Worm (Caenorhabditis elegans) whole organism, mixed stage, embryonic: ENCODE results near the gene rpl-11.1.
A peak's percentile ranks its signal among the peaks of the same experiment; 100 is the strongest.

Source experiments
- M03D4.4 ChIP-seq: sonication (generic microtip); optimal IDR thresholded peaks from 2 replicates; lab custom pipeline; 2017; ENCODE audit warnings: mild to moderate bottlenecking, missing genetic modification characterization, missing compliant biosample characterization
- bed-3 ChIP-seq: fragments of 200-800 bp; sonication (Bioruptor generic); optimal IDR thresholded peaks from 3 replicates; lab custom pipeline; 2018; ENCODE audit warnings: mild to moderate bottlenecking, missing genetic modification characterization, moderate library complexity, missing compliant biosample characterization
- blmp-1 ChIP-seq: fragments of 150-350 bp; optimal IDR thresholded peaks from 2 replicates; lab custom pipeline; 2014; ENCODE audit warnings: missing biosample characterization, missing genetic modification characterization
- ceh-39 ChIP-seq: fragments of 150-350 bp; optimal IDR thresholded peaks from 2 replicates; lab custom pipeline; 2014; ENCODE audit warnings: missing biosample characterization, missing genetic modification characterization
- ceh-43 ChIP-seq: fragments of 200-800 bp; sonication (Bioruptor generic); optimal IDR thresholded peaks from 2 replicates; lab custom pipeline; 2018; ENCODE audit warnings: mild to moderate bottlenecking, missing genetic modification characterization, moderate library complexity, missing compliant biosample characterization
- ceh-83 ChIP-seq: fragments of 200-800 bp; sonication (Bioruptor generic); optimal IDR thresholded peaks from 2 replicates; lab custom pipeline; 2018; ENCODE audit warnings: mild to moderate bottlenecking, missing genetic modification characterization, missing compliant biosample characterization
- ces-1 ChIP-seq: fragments of 150-350 bp; optimal IDR thresholded peaks from 2 replicates; lab custom pipeline; 2014; ENCODE audit warnings: missing biosample characterization, missing genetic modification reagents, missing genetic modification characterization
- cnd-1 ChIP-seq: fragments of 200-800 bp; sonication (Bioruptor generic); optimal IDR thresholded peaks from 2 replicates; lab custom pipeline; 2018; ENCODE audit warnings: mild to moderate bottlenecking, missing genetic modification characterization, missing compliant biosample characterization
- drap-1 ChIP-seq: fragments of 200-800 bp; sonication (Bioruptor generic); optimal IDR thresholded peaks from 3 replicates; lab custom pipeline; 2018; ENCODE audit warnings: mild to moderate bottlenecking, missing genetic modification characterization, missing compliant biosample characterization
- elt-3 ChIP-seq: fragments of 150-350 bp; optimal IDR thresholded peaks from 2 replicates; lab custom pipeline; 2014; ENCODE audit warnings: missing biosample characterization, missing genetic modification characterization
- flh-1 ChIP-seq: fragments of 200-800 bp; sonication (Bioruptor generic); optimal IDR thresholded peaks from 2 replicates; lab custom pipeline; 2018; ENCODE audit warnings: mild to moderate bottlenecking, missing genetic modification characterization, moderate library complexity, missing compliant biosample characterization
- ham-2 ChIP-seq: fragments of 200-800 bp; sonication (Bioruptor generic); optimal IDR thresholded peaks from 2 replicates; lab custom pipeline; 2018; ENCODE audit warnings: mild to moderate bottlenecking, missing genetic modification characterization, missing compliant biosample characterization
- hlh-1 ChIP-seq: fragments of 150-350 bp; optimal IDR thresholded peaks from 2 replicates; lab custom pipeline; 2014; ENCODE audit warnings: missing biosample characterization, missing genetic modification reagents, missing genetic modification characterization
- lin-13 ChIP-seq: fragments of 150-350 bp; optimal IDR thresholded peaks from 2 replicates; lab custom pipeline; 2014; ENCODE audit warnings: missing biosample characterization, missing genetic modification characterization
- lin-32 ChIP-seq: fragments of 200-800 bp; sonication (Bioruptor generic); optimal IDR thresholded peaks from 2 replicates; lab custom pipeline; 2018; ENCODE audit warnings: mild to moderate bottlenecking, missing genetic modification characterization, missing compliant biosample characterization
- lsy-2 ChIP-seq: fragments of 150-350 bp; optimal IDR thresholded peaks from 2 replicates; lab custom pipeline; 2014; ENCODE audit warnings: missing biosample characterization, missing genetic modification characterization
- mab-5 ChIP-seq: fragments of 150-350 bp; optimal IDR thresholded peaks from 2 replicates; lab custom pipeline; 2014; ENCODE audit warnings: missing biosample characterization, missing genetic modification characterization
- mep-1 ChIP-seq: fragments of 150-350 bp; optimal IDR thresholded peaks from 2 replicates; lab custom pipeline; 2017; ENCODE audit warnings: missing biosample characterization, missing genetic modification reagents, missing genetic modification characterization, inconsistent platforms
- mls-2 ChIP-seq: sonication (generic microtip); optimal IDR thresholded peaks from 2 replicates; lab custom pipeline; 2016; ENCODE audit warnings: mild to moderate bottlenecking, missing genetic modification characterization, moderate library complexity, missing compliant biosample characterization
- nhr-2 ChIP-seq: fragments of 150-350 bp; optimal IDR thresholded peaks from 2 replicates; lab custom pipeline; 2014; ENCODE audit warnings: missing biosample characterization, missing genetic modification characterization
- nhr-237 ChIP-seq: fragments of 150-350 bp; optimal IDR thresholded peaks from 2 replicates; lab custom pipeline; 2014; ENCODE audit warnings: missing biosample characterization, missing genetic modification characterization
- nhr-28 ChIP-seq: fragments of 150-350 bp; optimal IDR thresholded peaks from 2 replicates; lab custom pipeline; 2014; ENCODE audit warnings: missing biosample characterization, missing genetic modification characterization
- nhr-76 ChIP-seq: sonication (generic microtip); optimal IDR thresholded peaks from 2 replicates; lab custom pipeline; 2017; ENCODE audit warnings: missing biosample characterization, missing genetic modification characterization
- pha-4 ChIP-seq: fragments of 150-350 bp; optimal IDR thresholded peaks from 2 replicates; lab custom pipeline; 2018; ENCODE audit warnings: missing biosample characterization, missing genetic modification reagents, missing genetic modification characterization
- sem-2 ChIP-seq: fragments of 200-800 bp; sonication (Bioruptor generic); optimal IDR thresholded peaks from 2 replicates; lab custom pipeline; 2018; ENCODE audit warnings: mild to moderate bottlenecking, missing genetic modification characterization, missing compliant biosample characterization
- snpc-4 ChIP-seq: fragments of 150-350 bp; optimal IDR thresholded peaks from 2 replicates; lab custom pipeline; 2014; ENCODE audit warnings: missing biosample characterization, missing genetic modification characterization
- sptf-1 ChIP-seq: sonication (generic microtip); optimal IDR thresholded peaks from 2 replicates; lab custom pipeline; 2017; ENCODE audit warnings: mild to moderate bottlenecking, missing genetic modification characterization, moderate library complexity, missing compliant biosample characterization
- tbx-8 ChIP-seq: fragments of 200-800 bp; sonication (Bioruptor generic); optimal IDR thresholded peaks from 2 replicates; lab custom pipeline; 2018; ENCODE audit warnings: mild to moderate bottlenecking, missing genetic modification characterization, moderate library complexity, missing compliant biosample characterization
- unc-120 ChIP-seq: sonication (generic microtip); optimal IDR thresholded peaks from 2 replicates; lab custom pipeline; 2017; ENCODE audit warnings: missing genetic modification characterization, missing compliant biosample characterization; ENCODE audit not compliant: poor library complexity, severe bottlenecking
- unc-39 ChIP-seq: fragments of 150-350 bp; optimal IDR thresholded peaks from 2 replicates; lab custom pipeline; 2014; ENCODE audit warnings: missing biosample characterization, missing genetic modification characterization
- unc-62 ChIP-seq: fragments of 150-350 bp; optimal IDR thresholded peaks from 2 replicates; lab custom pipeline; 2014; ENCODE audit warnings: missing biosample characterization, missing genetic modification reagents, missing genetic modification characterization
- zip-8 ChIP-seq: fragments of 150-350 bp; optimal IDR thresholded peaks from 2 replicates; lab custom pipeline; 2014; ENCODE audit warnings: missing biosample characterization, missing genetic modification characterization
- ztf-11 ChIP-seq: fragments of 150-350 bp; optimal IDR thresholded peaks from 2 replicates; lab custom pipeline; 2014; ENCODE audit warnings: missing biosample characterization, missing genetic modification characterization

rpl-11.1 gene

DNA sequence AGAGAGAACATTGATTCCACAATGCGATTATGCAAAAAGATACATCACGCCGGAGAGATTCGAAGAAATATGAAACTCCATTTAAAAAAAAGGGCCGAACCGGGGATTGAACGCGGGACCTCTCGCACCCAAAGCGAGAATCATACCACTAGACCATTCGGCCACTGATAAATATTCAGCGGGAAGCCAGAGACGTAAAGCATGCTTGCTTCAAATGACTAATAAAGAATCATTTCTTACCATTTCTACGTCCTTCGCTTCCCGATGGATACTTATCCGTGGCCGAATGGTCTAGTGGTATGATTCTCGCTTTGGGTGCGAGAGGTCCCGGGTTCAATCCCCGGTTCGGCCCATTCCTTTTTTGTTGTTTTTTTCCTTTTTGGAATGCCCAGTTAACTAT lies 2.4 kb upstream of the rpl-11.1 start:
- TF ChIP-seq lin-13 (tag; lab: Kevin White, UChicago) (no peak), nhr-76 (no peak), elt-3 (tag; lab: Kevin White, UChicago) (no peak), ham-2 (GFP tag; lab: Kevin White, UChicago) (no peak), ceh-83 (GFP tag; lab: Kevin White, UChicago) (no peak), unc-39 (tag; lab: Kevin White, UChicago) (no peak), bed-3 (GFP tag; lab: Kevin White, UChicago) (no peak), ztf-11 (tag; lab: Kevin White, UChicago) (no peak), ceh-43 (no peak), unc-62 (no peak), lin-32 (GFP tag; lab: Kevin White, UChicago) (no peak), zip-8 (no peak), M03D4.4 (tag; lab: Kevin White, UChicago) (no peak), lsy-2 (tag; lab: Kevin White, UChicago) (no peak), nhr-237 (tag; lab: Kevin White, UChicago) (no peak), snpc-4 (tag; lab: Kevin White, UChicago) (no peak), mep-1 (tag; lab: Kevin White, UChicago) (no peak)

DNA sequence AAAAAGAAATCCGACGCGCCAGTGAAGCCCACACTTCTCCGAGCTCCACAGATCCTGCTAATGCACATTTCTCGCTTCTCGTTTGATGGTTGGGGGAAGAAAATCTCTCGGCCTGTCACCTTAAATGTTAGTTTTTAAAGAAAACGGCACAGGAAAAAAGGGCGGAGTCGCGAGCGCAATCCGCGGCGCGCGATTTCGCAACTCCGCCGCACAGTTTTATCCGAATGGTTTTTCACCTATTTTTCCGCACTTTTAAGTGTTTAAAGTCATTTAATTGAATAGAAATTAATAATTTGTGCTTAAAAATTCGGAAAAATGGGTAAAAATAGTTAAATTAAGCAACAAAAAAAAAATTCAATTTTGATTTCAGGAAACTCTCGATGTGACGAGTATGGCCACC lies 1.8 kb upstream of the rpl-11.1 start:
- TF ChIP-seq flh-1 (GFP tag; lab: Kevin White, UChicago) = peak; percentile 33
- no peak for TF ChIP-seq pha-4 (tag; lab: Kevin White, UChicago)
- TF ChIP-seq unc-120 (tag; lab: Kevin White, UChicago) = peak; percentile 28
- TF ChIP-seq sptf-1 (tag; lab: Kevin White, UChicago) = peak; percentile 86
- TF ChIP-seq ham-2 (GFP tag; lab: Kevin White, UChicago) = no peak
- no peak for TF ChIP-seq nhr-237 (tag; lab: Kevin White, UChicago)
- peak; percentile 40 for TF ChIP-seq bed-3 (GFP tag; lab: Kevin White, UChicago)
- no peak for TF ChIP-seq lin-32 (GFP tag; lab: Kevin White, UChicago)
- peak; percentile 80 for TF ChIP-seq M03D4.4 (tag; lab: Kevin White, UChicago)
- no peak for TF ChIP-seq unc-62
- peak; percentile 28 for TF ChIP-seq sem-2 (GFP tag; lab: Kevin White, UChicago)
- peak; percentile 74 for TF ChIP-seq mls-2
- TF ChIP-seq hlh-1 (tag; lab: Kevin White, UChicago) = peak; percentile 27
- peak; percentile 1 for TF ChIP-seq tbx-8 (GFP tag; lab: Kevin White, UChicago)
- peak; percentile 82 for TF ChIP-seq ceh-43
- TF ChIP-seq snpc-4 (tag; lab: Kevin White, UChicago) = no peak
- TF ChIP-seq drap-1 (GFP tag; lab: Kevin White, UChicago) = peak; percentile 42
- peak; percentile 69 for TF ChIP-seq ceh-83 (GFP tag; lab: Kevin White, UChicago)
- peak; percentile 31 for TF ChIP-seq cnd-1 (tag; lab: Kevin White, UChicago)

DNA sequence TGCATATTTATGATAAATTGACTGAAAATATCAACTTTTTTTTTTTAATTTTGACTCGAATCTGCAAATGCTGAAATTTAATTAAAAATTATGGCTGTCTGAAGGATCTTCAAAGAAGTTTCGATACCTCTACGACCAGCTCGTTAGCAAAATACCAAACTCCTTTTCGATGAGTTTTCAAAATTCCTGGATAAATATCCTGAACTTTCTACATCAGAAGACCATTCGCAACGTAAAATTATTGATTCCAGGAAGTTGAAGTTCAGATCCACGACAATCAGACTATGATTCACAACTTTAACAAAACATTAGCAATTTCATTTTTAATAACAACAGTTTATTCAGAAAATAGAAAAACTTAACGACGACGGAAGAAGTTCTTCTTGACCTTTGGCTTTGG lies 853 bp downstream of the rpl-11.1 start:
- TF ChIP-seq ces-1 (GFP tag; lab: Kevin White, UChicago) (no peak), unc-39 (tag; lab: Kevin White, UChicago) (no peak), sptf-1 (tag; lab: Kevin White, UChicago) (no peak), nhr-237 (tag; lab: Kevin White, UChicago) (no peak), ceh-83 (GFP tag; lab: Kevin White, UChicago) (no peak), drap-1 (GFP tag; lab: Kevin White, UChicago) (no peak), ceh-39 (tag; lab: Kevin White, UChicago) (no peak), mab-5 (tag; lab: Kevin White, UChicago) (no peak), ceh-43 (no peak), blmp-1 (no peak), ztf-11 (tag; lab: Kevin White, UChicago) (no peak), unc-120 (tag; lab: Kevin White, UChicago) (no peak), nhr-2 (no peak)

DNA sequence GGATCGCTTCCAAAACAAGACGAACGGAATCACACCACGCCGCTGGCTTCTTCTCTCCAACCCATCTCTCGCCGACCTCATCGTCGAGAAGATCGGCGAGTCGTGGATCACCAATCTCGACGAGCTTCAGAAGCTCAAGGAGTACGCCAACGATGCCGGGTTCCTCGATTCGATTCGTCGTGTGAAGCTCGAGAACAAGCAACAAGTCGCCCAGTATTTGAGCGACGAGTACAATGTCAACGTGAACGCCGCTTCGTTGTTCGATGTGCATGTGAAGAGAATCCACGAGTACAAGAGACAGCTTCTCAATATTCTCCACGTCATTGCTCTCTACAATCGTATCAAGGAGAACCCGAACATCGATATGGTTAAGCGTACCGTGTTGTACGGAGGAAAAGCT lies 2.2 kb downstream of the rpl-11.1 start:
- TF ChIP-seq ceh-43 (no peak), mls-2 (no peak), hlh-1 (tag; lab: Kevin White, UChicago) (no peak), nhr-237 (tag; lab: Kevin White, UChicago) (no peak), drap-1 (GFP tag; lab: Kevin White, UChicago) (no peak), nhr-28 (no peak), flh-1 (GFP tag; lab: Kevin White, UChicago) (no peak), snpc-4 (tag; lab: Kevin White, UChicago) (no peak), tbx-8 (GFP tag; lab: Kevin White, UChicago) (no peak)
